Worm (Caenorhabditis elegans): Measurements from ENCODE around the gene K05G3.2.

K05G3.2 gene

DNA sequence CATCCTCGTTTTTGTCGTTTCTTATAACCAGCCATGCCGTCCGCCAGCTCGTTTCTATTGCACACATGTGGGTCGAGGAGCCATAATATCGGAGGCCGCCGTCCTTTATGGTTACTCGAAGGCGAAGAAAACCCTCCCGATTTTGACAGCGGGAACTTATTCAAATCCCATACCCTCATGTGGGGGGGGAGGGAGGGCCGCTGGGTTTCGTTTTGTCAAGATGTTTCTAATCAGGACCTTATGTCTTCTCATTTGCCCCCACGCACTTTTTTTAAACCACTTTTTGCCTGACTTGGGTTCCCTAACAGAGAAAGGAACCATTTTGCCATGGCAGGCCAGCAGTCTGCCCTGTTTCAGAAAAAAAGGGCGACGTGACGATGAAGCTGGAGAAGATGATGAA, 37.8 kb downstream of the K05G3.2 start:
- TF ChIP-seq ceh-30 (tag; optimal IDR thresholded peaks at IDR 0.05) (no peak), hlh-13 (GFP tag; optimal IDR thresholded peaks at IDR 0.05) (no peak), madf-2 (tag; optimal IDR thresholded peaks at IDR 0.05) (no peak), pat-9 (tag; optimal IDR thresholded peaks at IDR 0.05) (no peak), ceh-22 (tag; optimal IDR thresholded peaks at IDR 0.05) (no peak), K02D7.2 (tag; optimal IDR thresholded peaks at IDR 0.05) (no peak), fkh-10 (GFP tag; optimal IDR thresholded peaks at IDR 0.05) (no peak), elt-2 (tag; optimal IDR thresholded peaks at IDR 0.05) (no peak), dmd-4 (tag; optimal IDR thresholded peaks at IDR 0.05; ENCODE audit: borderline replicate concordance) (no peak), ahr-1 (tag; optimal IDR thresholded peaks at IDR 0.05) (no peak), rnt-1 (tag; optimal IDR thresholded peaks at IDR 0.05) (no peak), ceh-18 (tag; optimal IDR thresholded peaks at IDR 0.05) (no peak), pag-3 (tag; optimal IDR thresholded peaks at IDR 0.05; ENCODE audit: borderline replicate concordance) (no peak)

DNA sequence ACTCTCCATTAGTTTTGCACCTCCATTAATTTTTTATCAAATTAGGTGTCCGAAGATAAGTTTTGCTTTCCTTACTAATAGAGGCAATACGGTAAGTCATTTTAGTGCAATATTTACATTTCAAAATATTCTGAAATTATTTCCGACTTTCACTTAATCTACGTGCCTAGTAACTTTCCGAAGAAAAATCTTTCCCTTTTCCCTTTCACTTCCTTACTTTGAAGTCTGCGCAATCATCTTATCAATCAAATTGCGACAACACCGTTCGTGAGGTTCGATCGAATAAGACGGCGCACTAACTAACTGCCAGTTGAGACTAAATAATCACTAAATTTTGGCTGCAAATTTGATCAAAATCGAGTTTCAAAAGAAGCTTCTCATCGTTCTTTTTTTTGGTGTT, 39.1 kb downstream of the K05G3.2 start:
- no peak for TF ChIP-seq fkh-6 (tag; optimal IDR thresholded peaks at IDR 0.05)
- no peak for TF ChIP-seq ceh-24 (tag; optimal IDR thresholded peaks at IDR 0.05)
- no peak for TF ChIP-seq pha-2 (tag; optimal IDR thresholded peaks at IDR 0.05)
- TF ChIP-seq syd-9 (tag; optimal IDR thresholded peaks at IDR 0.05) = no peak
- TF ChIP-seq elt-2 (tag; optimal IDR thresholded peaks at IDR 0.05) = no peak
- no peak for TF ChIP-seq ahr-1 (tag; optimal IDR thresholded peaks at IDR 0.05)
- no peak for TF ChIP-seq fkh-10 (GFP tag; optimal IDR thresholded peaks at IDR 0.05)
- no peak for TF ChIP-seq hlh-6 (tag; optimal IDR thresholded peaks at IDR 0.05)
- TF ChIP-seq ceh-2 (tag; optimal IDR thresholded peaks at IDR 0.05) = no peak

DNA sequence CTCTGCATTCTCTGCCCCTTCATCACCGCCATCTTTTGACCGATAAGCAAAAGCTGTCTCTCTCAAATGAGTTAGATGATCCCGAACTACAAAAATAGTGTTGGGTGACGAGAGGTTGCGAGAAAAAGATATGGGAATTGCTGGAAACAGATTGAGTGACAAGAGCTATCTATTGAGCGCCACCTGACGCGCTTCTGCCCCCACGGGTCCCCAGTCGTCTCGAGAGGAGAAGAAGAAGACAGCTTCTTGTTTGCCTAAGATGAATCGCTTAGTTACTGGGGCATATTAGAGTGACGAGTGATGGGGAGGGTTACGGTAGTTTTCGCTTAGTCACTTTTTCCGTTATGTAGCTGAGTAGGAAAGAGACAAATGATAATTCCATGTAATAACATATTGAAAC, 39.8 kb downstream of the K05G3.2 start:
- TF ChIP-seq tbx-7 (tag; optimal IDR thresholded peaks at IDR 0.05) (no peak), mec-3 (tag; optimal IDR thresholded peaks at IDR 0.05; ENCODE audit: borderline replicate concordance) (no peak), ceh-45 (GFP tag; IDR thresholded peaks at IDR 0.05) (no peak), sox-4 (tag; optimal IDR thresholded peaks at IDR 0.05) (no peak), ceh-34 (tag; optimal IDR thresholded peaks at IDR 0.05) (peak; percentile 3), hlh-30 (tag; optimal IDR thresholded peaks at IDR 0.05; ENCODE audit: insufficient read depth) (no peak), ceh-18 (tag; optimal IDR thresholded peaks at IDR 0.05) (peak; percentile 74), rnt-1 (tag; optimal IDR thresholded peaks at IDR 0.05) (peak; percentile 85), unc-55 (GFP tag; optimal IDR thresholded peaks at IDR 0.05) (peak; percentile 99), fax-1 (tag; optimal IDR thresholded peaks at IDR 0.05) (no peak), nfya-1 (tag; optimal IDR thresholded peaks at IDR 0.05) (peak; percentile 17)

DNA sequence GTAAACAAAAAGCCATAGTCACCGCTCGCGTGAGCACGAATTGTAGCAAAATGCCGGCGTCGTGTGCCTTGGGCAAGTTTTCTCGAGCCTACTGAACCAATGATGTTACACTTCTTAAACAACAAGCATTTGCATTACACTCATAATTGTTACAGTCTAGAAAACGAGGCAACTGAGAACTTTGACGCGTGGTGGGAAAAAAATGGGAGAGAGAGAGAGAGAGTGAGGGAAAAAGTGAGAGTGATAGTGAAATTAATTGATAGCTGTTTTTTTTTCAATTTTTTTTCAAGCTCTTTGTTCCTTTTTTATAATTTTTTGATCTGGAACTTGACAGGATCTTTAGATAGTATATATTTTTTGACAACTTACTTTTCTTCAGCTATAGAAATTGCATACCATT, 40.5 kb downstream of the K05G3.2 start:
- TF ChIP-seq nhr-232 (tag; optimal IDR thresholded peaks at IDR 0.05) = no peak
- no peak for TF ChIP-seq pax-1 (tag; optimal IDR thresholded peaks at IDR 0.05)
- no peak for TF ChIP-seq pag-3 (tag; optimal IDR thresholded peaks at IDR 0.05; ENCODE audit: borderline replicate concordance)
- TF ChIP-seq unc-42 (tag; optimal IDR thresholded peaks at IDR 0.05) = no peak
- TF ChIP-seq ahr-1 (tag; optimal IDR thresholded peaks at IDR 0.05) = no peak
- TF ChIP-seq hlh-15 (tag; optimal IDR thresholded peaks at IDR 0.05) = no peak
- no peak for TF ChIP-seq rnt-1 (tag; optimal IDR thresholded peaks at IDR 0.05)
- TF ChIP-seq ttx-3 (tag; optimal IDR thresholded peaks at IDR 0.05) = no peak
- TF ChIP-seq elt-4 (tag; optimal IDR thresholded peaks at IDR 0.05) = no peak
- TF ChIP-seq nhr-11 (tag; optimal IDR thresholded peaks at IDR 0.05) = no peak
- no peak for TF ChIP-seq ceh-2 (tag; optimal IDR thresholded peaks at IDR 0.05)
- no peak for TF ChIP-seq ama-1 (optimal IDR thresholded peaks at IDR 0.05)
- no peak for TF ChIP-seq C38D4.7 (GFP tag; optimal IDR thresholded peaks at IDR 0.05)
- no peak for TF ChIP-seq tbx-2 (tag; optimal IDR thresholded peaks at IDR 0.05)
